Worm (Caenorhabditis elegans): ENCODE data around the gene B0244.15.

- TF ChIP-seq sdc-2 (tag; optimal IDR thresholded peaks at IDR 0.05): no peak
- no peak for TF ChIP-seq ets-4 (tag; optimal IDR thresholded peaks at IDR 0.05)
- no peak for TF ChIP-seq pag-3 (tag; optimal IDR thresholded peaks at IDR 0.05; ENCODE audit: borderline replicate concordance)
- TF ChIP-seq unc-3 (GFP tag; conservative IDR thresholded peaks at IDR 0.05): no peak
- no peak for TF ChIP-seq unc-3 (tag; optimal IDR thresholded peaks at IDR 0.05)
- TF ChIP-seq sox-4 (tag; optimal IDR thresholded peaks at IDR 0.05): no peak
- TF ChIP-seq ceh-9 (tag; optimal IDR thresholded peaks at IDR 0.05): no peak
- no peak for TF ChIP-seq ceh-14 (tag; optimal IDR thresholded peaks at IDR 0.05)
- TF ChIP-seq npax-4 (tag; optimal IDR thresholded peaks at IDR 0.05): no peak
Measured at ce11 chrIII:5730041-5730440, 13.1 kb upstream of the B0244.15 start.

Data from whole organism, late embryonic.